Worm (Caenorhabditis elegans) whole organism, late embryonic: ENCODE measurements around the gene unc-64.

Experiments used
- elt-2 ChIP-seq: sonication (generic microtip); optimal IDR thresholded peaks from 2 replicates; lab custom pipeline; 2016; ENCODE audit warnings: missing genetic modification reagents, missing genetic modification characterization, missing compliant biosample characterization
- hlh-15 ChIP-seq: sonication (generic microtip); optimal IDR thresholded peaks from 2 replicates; lab custom pipeline; 2016; ENCODE audit warnings: missing genetic modification characterization, missing compliant biosample characterization
- hlh-30 ChIP-seq: sonication (generic microtip); optimal IDR thresholded peaks from 2 replicates; lab custom pipeline; 2017; ENCODE audit warnings: antibody characterized with exemption, missing genetic modification characterization, missing compliant biosample characterization; ENCODE audit not compliant: insufficient read depth
- lin-11 ChIP-seq: fragments of 200-800 bp; sonication (Bioruptor generic); optimal IDR thresholded peaks from 2 replicates; lab custom pipeline; 2018; ENCODE audit warnings: mild to moderate bottlenecking, missing genetic modification characterization, missing compliant biosample characterization
- pha-4 ChIP-seq: fragments of 150-350 bp; optimal IDR thresholded peaks from 2 replicates; lab custom pipeline; 2018; ENCODE audit warnings: missing biosample characterization, missing genetic modification reagents, missing genetic modification characterization
- ref-2 ChIP-seq: sonication (generic microtip); optimal IDR thresholded peaks from 2 replicates; lab custom pipeline; 2016; ENCODE audit warnings: missing genetic modification characterization, missing compliant biosample characterization
- syd-9 ChIP-seq: sonication (generic microtip); optimal IDR thresholded peaks from 2 replicates; lab custom pipeline; 2016; ENCODE audit warnings: mild to moderate bottlenecking, missing genetic modification characterization, moderate library complexity, missing compliant biosample characterization

DNA sequence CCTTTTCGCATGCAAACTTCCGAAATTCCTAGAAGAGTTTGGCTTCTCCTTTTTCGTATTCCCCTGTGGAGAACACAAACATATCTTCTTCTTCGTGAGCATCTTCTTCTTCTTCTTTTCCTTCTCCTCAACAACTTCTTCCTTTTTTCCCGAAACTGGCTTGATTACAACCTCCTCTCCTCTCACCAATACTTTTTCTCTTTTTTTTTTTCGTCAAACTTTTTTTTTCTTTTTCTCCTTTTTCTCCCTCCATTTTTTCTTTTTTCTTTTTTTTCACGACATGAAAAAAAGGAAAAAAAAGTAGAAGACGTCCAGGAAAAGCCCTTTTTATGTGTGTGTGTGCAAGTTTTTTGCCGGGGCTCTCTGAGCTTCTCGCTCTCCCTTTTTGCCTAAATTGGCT, 6.2 kb upstream of the unc-64 start:
- TF ChIP-seq ref-2 (tag; lab: Kevin White, UChicago) (no peak), lin-11 (no peak), syd-9 (tag; lab: Kevin White, UChicago) (no peak), pha-4 (tag; lab: Kevin White, UChicago) (no peak), hlh-15 (no peak), elt-2 (tag; lab: Kevin White, UChicago) (no peak), hlh-30 (tag; lab: Kevin White, UChicago) (no peak)
